Worm (Caenorhabditis elegans) whole organism, L3 larva: ENCODE measurements around the gene H39E23.3.
A peak's percentile ranks its signal among the peaks of the same experiment; 100 is the strongest.

ENCODE experiments used
- ceh-16 ChIP-seq: sonication (generic microtip); optimal IDR thresholded peaks from 2 replicates; lab custom pipeline; 2017; ENCODE audit warnings: missing biosample characterization, missing genetic modification characterization
- ceh-28 ChIP-seq: fragments of 150-350 bp; optimal IDR thresholded peaks from 2 replicates; lab custom pipeline; 2014; ENCODE audit warnings: missing biosample characterization, missing genetic modification reagents, missing genetic modification characterization
- ceh-82 ChIP-seq: fragments of 150-350 bp; optimal IDR thresholded peaks from 2 replicates; lab custom pipeline; 2014; ENCODE audit warnings: missing biosample characterization, missing genetic modification characterization
- ceh-9 ChIP-seq: sonication (generic microtip); optimal IDR thresholded peaks from 2 replicates; lab custom pipeline; 2018; ENCODE audit warnings: missing biosample characterization, missing genetic modification characterization
- daf-12 ChIP-seq: fragments of 150-350 bp; optimal IDR thresholded peaks from 2 replicates; lab custom pipeline; 2014; ENCODE audit warnings: missing biosample characterization, missing genetic modification reagents, missing genetic modification characterization
- egl-27 ChIP-seq: sonication (generic microtip); optimal IDR thresholded peaks from 4 replicates; lab custom pipeline; 2017; ENCODE audit warnings: missing biosample characterization, missing genetic modification reagents, missing genetic modification characterization
- egl-5 ChIP-seq: fragments of 150-350 bp; optimal IDR thresholded peaks from 2 replicates; lab custom pipeline; 2017; ENCODE audit warnings: missing biosample characterization, missing genetic modification reagents, missing genetic modification characterization, inconsistent platforms
- eor-1 ChIP-seq, 2 experiments: fragments of 150-350 bp; optimal IDR thresholded peaks; 2 replicates each; lab custom pipeline; 2014 to 2018; ENCODE audit warnings: missing biosample characterization in 2 of 2, missing genetic modification characterization in 2 of 2
- fkh-10 ChIP-seq: sonication (generic microtip); optimal IDR thresholded peaks from 2 replicates; lab custom pipeline; 2017; ENCODE audit warnings: missing biosample characterization, missing genetic modification reagents, missing genetic modification characterization
- fos-1 ChIP-seq: fragments of 150-350 bp; optimal IDR thresholded peaks from 2 replicates; lab custom pipeline; 2014; ENCODE audit warnings: missing biosample characterization, missing genetic modification characterization
- hmg-11 ChIP-seq: sonication (generic microtip); optimal IDR thresholded peaks from 2 replicates; lab custom pipeline; 2016; ENCODE audit warnings: missing genetic modification characterization, missing compliant biosample characterization
- jun-1 ChIP-seq: fragments of 150-350 bp; optimal IDR thresholded peaks from 2 replicates; lab custom pipeline; 2014; ENCODE audit warnings: missing biosample characterization, missing genetic modification reagents, missing genetic modification characterization
- lin-15B ChIP-seq: fragments of 150-350 bp; optimal IDR thresholded peaks from 2 replicates; lab custom pipeline; 2014; ENCODE audit warnings: missing biosample characterization, missing genetic modification characterization
- lsy-12 ChIP-seq: sonication (generic microtip); optimal IDR thresholded peaks from 2 replicates; lab custom pipeline; 2016; ENCODE audit warnings: mild to moderate bottlenecking, missing genetic modification characterization, missing compliant biosample characterization
- mdl-1 ChIP-seq: fragments of 150-350 bp; optimal IDR thresholded peaks from 2 replicates; lab custom pipeline; 2014; ENCODE audit warnings: missing biosample characterization, missing genetic modification characterization
- mml-1 ChIP-seq: fragments of 150-350 bp; sonication (generic microtip); optimal IDR thresholded peaks from 3 replicates; lab custom pipeline; 2014; ENCODE audit warnings: missing biosample characterization, missing genetic modification characterization
- nfya-1 ChIP-seq: sonication (generic microtip); optimal IDR thresholded peaks from 2 replicates; lab custom pipeline; 2017; ENCODE audit warnings: missing genetic modification characterization, mild to moderate bottlenecking, missing compliant biosample characterization, antibody characterized with exemption, moderate library complexity; ENCODE audit not compliant: insufficient read depth
- nhr-11 ChIP-seq: fragments of 150-350 bp; optimal IDR thresholded peaks from 2 replicates; lab custom pipeline; 2014; ENCODE audit warnings: missing biosample characterization, missing genetic modification characterization
- nhr-12 ChIP-seq: fragments of 150-350 bp; optimal IDR thresholded peaks from 2 replicates; lab custom pipeline; 2014; ENCODE audit warnings: missing biosample characterization, missing genetic modification characterization
- nhr-23 ChIP-seq: fragments of 150-350 bp; optimal IDR thresholded peaks from 2 replicates; lab custom pipeline; 2014; ENCODE audit warnings: missing biosample characterization, missing genetic modification reagents, missing genetic modification characterization
- nhr-237 ChIP-seq: fragments of 150-350 bp; optimal IDR thresholded peaks from 2 replicates; lab custom pipeline; 2014; ENCODE audit warnings: missing biosample characterization, missing genetic modification characterization
- nhr-25 ChIP-seq: sonication (generic microtip); optimal IDR thresholded peaks from 2 replicates; lab custom pipeline; 2017; ENCODE audit warnings: missing biosample characterization, missing genetic modification characterization
- nhr-28 ChIP-seq: fragments of 150-350 bp; optimal IDR thresholded peaks from 2 replicates; lab custom pipeline; 2014; ENCODE audit warnings: missing biosample characterization, missing genetic modification characterization
- nhr-67 ChIP-seq: fragments of 150-350 bp; optimal IDR thresholded peaks from 2 replicates; lab custom pipeline; 2014; ENCODE audit warnings: missing biosample characterization, missing genetic modification characterization
- nhr-76 ChIP-seq: fragments of 150-350 bp; sonication (generic microtip); optimal IDR thresholded peaks from 5 replicates; lab custom pipeline; 2014; ENCODE audit warnings: missing biosample characterization, missing genetic modification characterization
- nhr-77 ChIP-seq: fragments of 150-350 bp; optimal IDR thresholded peaks from 2 replicates; lab custom pipeline; 2014; ENCODE audit warnings: missing biosample characterization, missing genetic modification characterization
- pha-4 ChIP-seq: fragments of 150-350 bp; optimal IDR thresholded peaks from 2 replicates; lab custom pipeline; 2014; ENCODE audit warnings: missing biosample characterization, missing genetic modification reagents, missing genetic modification characterization
- skn-1 ChIP-seq: fragments of 150-350 bp; optimal IDR thresholded peaks from 2 replicates; lab custom pipeline; 2014; ENCODE audit warnings: missing biosample characterization, missing genetic modification characterization
- snpc-4 ChIP-seq: fragments of 150-350 bp; optimal IDR thresholded peaks from 2 replicates; lab custom pipeline; 2014; ENCODE audit warnings: missing biosample characterization, missing genetic modification characterization
- tbx-2 ChIP-seq: sonication (generic microtip); optimal IDR thresholded peaks from 2 replicates; lab custom pipeline; 2016; ENCODE audit warnings: mild to moderate bottlenecking, missing genetic modification characterization, missing compliant biosample characterization
- unc-39 ChIP-seq: sonication (generic microtip); optimal IDR thresholded peaks from 4 replicates; lab custom pipeline; 2017; ENCODE audit warnings: missing biosample characterization, missing genetic modification characterization
- unc-62 ChIP-seq: fragments of 150-350 bp; sonication (generic microtip); optimal IDR thresholded peaks from 4 replicates; lab custom pipeline; 2014; ENCODE audit warnings: missing biosample characterization, missing genetic modification reagents, missing genetic modification characterization
- zag-1 ChIP-seq: fragments of 150-350 bp; optimal IDR thresholded peaks from 2 replicates; lab custom pipeline; 2014; ENCODE audit warnings: missing biosample characterization, missing genetic modification characterization
- ztf-11 ChIP-seq: fragments of 150-350 bp; optimal IDR thresholded peaks from 2 replicates; lab custom pipeline; 2014; ENCODE audit warnings: missing biosample characterization, missing genetic modification characterization
- ztf-4 ChIP-seq: fragments of 150-350 bp; optimal IDR thresholded peaks from 2 replicates; lab custom pipeline; 2014; ENCODE audit warnings: missing biosample characterization, missing genetic modification characterization

H39E23.3 gene

DNA sequence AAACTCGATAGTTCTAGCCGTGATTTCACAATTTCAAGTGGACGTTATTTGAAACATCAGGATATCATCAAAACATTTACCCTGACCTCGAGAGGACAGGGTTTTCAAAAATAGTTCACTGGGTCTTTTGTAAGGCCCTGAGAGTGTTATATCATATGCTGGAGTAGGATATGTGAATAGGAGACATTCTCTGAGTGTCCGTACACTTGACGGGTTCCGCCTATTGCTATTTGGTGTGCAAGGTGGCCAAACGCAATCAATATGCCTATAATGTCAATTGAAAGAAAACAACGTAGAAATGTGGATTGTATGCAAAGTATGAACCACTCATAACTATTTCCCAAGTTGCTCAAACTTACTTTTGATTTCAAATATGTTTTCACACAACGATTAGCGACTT, 10.3 kb upstream of the H39E23.3 start:
- TF ChIP-seq ceh-82 (tag; lab: Kevin White, UChicago) = no peak
- no peak for TF ChIP-seq nhr-67
- TF ChIP-seq pha-4 = no peak
- no peak for TF ChIP-seq nhr-23 (tag; lab: Kevin White, UChicago)
- no peak for TF ChIP-seq lsy-12 (tag; lab: Kevin White, UChicago)
- no peak for TF ChIP-seq hmg-11

- TF ChIP-seq nhr-25 (tag; lab: Kevin White, UChicago) = no peak
- TF ChIP-seq nhr-11 (tag; lab: Kevin White, UChicago) = no peak
- no peak for TF ChIP-seq fkh-10 (GFP tag; lab: Kevin White, UChicago)
- no peak for TF ChIP-seq ceh-9 (tag; lab: Kevin White, UChicago)
- TF ChIP-seq nfya-1 = no peak
- no peak for TF ChIP-seq ceh-82 (tag; lab: Kevin White, UChicago)
- TF ChIP-seq nhr-67 = no peak
- no peak for TF ChIP-seq ceh-16 (tag; lab: Kevin White, UChicago)
- no peak for TF ChIP-seq skn-1
Measured at ce11 chrV:14098519-14098918, 9.1 kb upstream of the H39E23.3 start, which contains the start of the genes D1086.2 and D1086.1. TSS of gene D1086.2 (minus strand) at chrV:14098668. TSS of gene D1086.1 (plus strand) at chrV:14098858.

DNA sequence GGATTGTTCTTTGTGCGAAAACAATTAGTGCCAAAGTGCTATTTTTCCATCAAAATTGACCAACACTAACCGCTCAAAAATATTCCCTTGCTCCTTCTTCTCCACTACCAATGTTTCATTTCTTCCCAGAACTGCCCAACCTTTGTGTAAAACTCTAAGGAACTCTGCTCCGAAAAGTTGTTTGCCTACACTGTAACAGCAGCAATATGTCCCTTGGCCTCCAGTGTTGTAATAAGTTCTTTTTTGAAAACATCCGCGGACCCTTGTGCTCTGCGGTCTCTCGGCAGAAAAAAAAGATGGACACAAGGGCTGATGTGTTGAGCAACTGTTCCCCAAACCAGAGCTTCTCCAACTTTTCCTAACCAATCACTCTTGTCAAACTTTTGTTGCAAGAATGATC, 6.7 kb upstream of the H39E23.3 start, which contains the start of gene D1086.12:
TSS of gene D1086.12 (plus strand) at position 301 of the 400 bp plus-strand sequence.
- TF ChIP-seq mdl-1 (tag; lab: Kevin White, UChicago) (no peak), snpc-4 (tag; lab: Kevin White, UChicago) (no peak), nhr-76 (tag; lab: Kevin White, UChicago) (no peak), fkh-10 (GFP tag; lab: Kevin White, UChicago) (no peak), eor-1 (tag; optimal IDR thresholded peaks at IDR 0.05; lab: Kevin White, UChicago) (no peak), nhr-28 (tag; lab: Kevin White, UChicago) (no peak), nfya-1 (peak; percentile 24)

- TF ChIP-seq mml-1 (no peak), nhr-28 (tag; lab: Kevin White, UChicago) (no peak), snpc-4 (tag; lab: Kevin White, UChicago) (no peak), jun-1 (tag; lab: Kevin White, UChicago) (no peak), zag-1 (tag; lab: Kevin White, UChicago) (no peak), unc-62 (GFP tag; lab: Kevin White, UChicago) (no peak), lsy-12 (tag; lab: Kevin White, UChicago) (no peak), nhr-76 (tag; lab: Kevin White, UChicago) (no peak), ceh-9 (tag; lab: Kevin White, UChicago) (no peak), egl-27 (tag; lab: Kevin White, UChicago) (no peak), nhr-11 (tag; lab: Kevin White, UChicago) (no peak), lin-15B (tag; lab: Kevin White, UChicago) (no peak), daf-12 (tag; lab: Kevin White, UChicago) (no peak), nhr-67 (no peak), nhr-12 (tag; lab: Kevin White, UChicago) (no peak), nhr-77 (tag; lab: Kevin White, UChicago) (no peak), fos-1 (tag; lab: Kevin White, UChicago) (no peak), hmg-11 (no peak)
Measured at ce11 chrV:14103970-14104369, 3.6 kb upstream of the H39E23.3 start, which contains the start of gene D1086.9. TSS of gene D1086.9 (plus strand) at chrV:14104270.

- TF ChIP-seq skn-1 = no peak
- no peak for TF ChIP-seq nhr-23 (tag; lab: Kevin White, UChicago)
- TF ChIP-seq nhr-28 (tag; lab: Kevin White, UChicago) = no peak
- no peak for TF ChIP-seq nhr-237 (tag; lab: Kevin White, UChicago)
- TF ChIP-seq ztf-11 = no peak
- no peak for TF ChIP-seq ceh-28 (tag; lab: Kevin White, UChicago)
- no peak for TF ChIP-seq nhr-76 (tag; lab: Kevin White, UChicago)
- TF ChIP-seq tbx-2 (tag; lab: Kevin White, UChicago) = no peak
- TF ChIP-seq pha-4 = no peak
- TF ChIP-seq nhr-77 (tag; lab: Kevin White, UChicago) = no peak
- no peak for TF ChIP-seq nhr-67
- TF ChIP-seq nhr-12 (tag; lab: Kevin White, UChicago) = no peak
- no peak for TF ChIP-seq mdl-1 (tag; lab: Kevin White, UChicago)
- TF ChIP-seq unc-39 = no peak
- no peak for TF ChIP-seq ztf-4
- no peak for TF ChIP-seq egl-5 (tag; lab: Kevin White, UChicago)
- no peak for TF ChIP-seq fkh-10 (GFP tag; lab: Kevin White, UChicago)
Measured at ce11 chrV:14110042-14110441, 2.4 kb downstream of the H39E23.3 start, which contains the start of gene H39E23.2. TSS of gene H39E23.2 (plus strand) at chrV:14110342.
